Worm (Caenorhabditis elegans): ENCODE measurements around the gene aakg-1.

The aakg-1 gene

DNA sequence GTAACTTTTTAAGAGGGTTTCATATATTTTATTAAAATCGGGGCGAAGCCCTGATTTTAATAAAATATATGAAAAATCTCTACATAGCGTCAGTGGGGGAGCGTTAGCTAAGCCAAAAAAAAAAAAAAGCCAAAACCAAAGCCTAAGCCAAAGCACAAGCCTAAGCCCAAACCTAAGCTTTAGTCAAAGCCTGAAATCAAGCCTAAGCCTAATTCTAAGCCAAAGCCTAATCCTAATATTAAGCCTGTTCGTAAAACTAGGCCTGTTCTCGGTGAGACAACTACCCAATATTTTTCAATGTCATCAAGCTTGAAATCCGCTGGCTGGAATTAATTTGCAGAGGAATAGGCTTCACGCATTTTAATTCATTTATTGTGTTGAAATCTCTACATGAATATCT lies 20.4 kb upstream of the aakg-1 start:
- TF ChIP-seq efl-1 (optimal IDR thresholded peaks at IDR 0.05) (no peak), efl-1 (GFP tag; optimal IDR thresholded peaks at IDR 0.05 in 1 of 2) (peak in 1 of 2 experiments; percentile 86), C34B4.2 (tag; optimal IDR thresholded peaks at IDR 0.05) (no peak), ama-1 (optimal IDR thresholded peaks at IDR 0.05) (peak; percentile 50), fkh-8 (tag; optimal IDR thresholded peaks at IDR 0.05) (no peak)

DNA sequence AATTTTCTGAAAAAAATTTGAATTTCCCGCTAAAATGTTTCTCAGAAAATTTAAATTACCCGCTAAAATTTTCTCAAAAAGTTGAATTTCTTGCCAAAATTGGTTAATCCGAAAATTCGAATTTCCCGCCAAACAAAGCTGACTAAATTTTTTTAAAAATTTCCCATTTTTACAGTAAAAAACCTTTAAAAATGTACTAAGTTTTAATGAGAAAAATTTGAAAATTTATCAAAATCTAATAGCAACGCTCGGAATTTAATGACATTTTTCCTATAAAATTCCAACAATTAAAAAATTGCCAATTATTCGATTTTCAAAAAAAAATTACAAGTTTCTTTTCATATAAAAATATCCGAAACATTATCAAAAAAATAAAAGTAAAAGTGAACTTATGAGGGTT lies 16.7 kb upstream of the aakg-1 start:
- TF ChIP-seq lin-13 (GFP tag; optimal IDR thresholded peaks at IDR 0.05) (no peak), nhr-19 (GFP tag; conservative IDR thresholded peaks at IDR 0.05) (no peak), ceh-88 (GFP tag; IDR thresholded peaks at IDR 0.05) (no peak), tlp-1 (tag; optimal IDR thresholded peaks at IDR 0.05) (no peak)

DNA sequence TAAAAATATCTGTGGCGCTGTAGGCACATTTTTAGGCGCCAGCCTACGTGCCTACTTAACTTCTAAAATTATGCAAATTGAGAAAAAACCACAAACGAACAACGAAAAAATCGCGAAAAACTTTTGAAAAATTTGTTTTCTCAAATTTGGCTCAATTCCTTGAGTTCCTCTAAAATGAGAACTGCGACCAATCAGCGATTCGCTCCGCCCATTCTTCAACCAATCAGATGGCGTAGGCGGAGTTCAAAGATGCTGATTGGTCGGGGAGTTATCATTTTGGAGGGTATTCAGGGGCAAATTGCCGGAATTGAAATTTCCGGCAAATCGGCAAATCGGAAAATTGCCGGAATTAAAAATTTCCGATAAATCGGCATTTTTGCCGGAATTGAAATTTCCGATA lies 10.6 kb upstream of the aakg-1 start:
- TF ChIP-seq ceh-90 (tag; optimal IDR thresholded peaks at IDR 0.05) (no peak), nhr-19 (GFP tag; conservative IDR thresholded peaks at IDR 0.05) (no peak), dpl-1 (GFP tag; optimal IDR thresholded peaks at IDR 0.05) (no peak), efl-3 (GFP tag; optimal IDR thresholded peaks at IDR 0.05) (no peak), nhr-76 (tag; optimal IDR thresholded peaks at IDR 0.05) (no peak), F16B12.6 (tag; optimal IDR thresholded peaks at IDR 0.05) (no peak), tbx-2 (tag; optimal IDR thresholded peaks at IDR 0.05) (no peak), nhr-85 (tag) (no peak)

DNA sequence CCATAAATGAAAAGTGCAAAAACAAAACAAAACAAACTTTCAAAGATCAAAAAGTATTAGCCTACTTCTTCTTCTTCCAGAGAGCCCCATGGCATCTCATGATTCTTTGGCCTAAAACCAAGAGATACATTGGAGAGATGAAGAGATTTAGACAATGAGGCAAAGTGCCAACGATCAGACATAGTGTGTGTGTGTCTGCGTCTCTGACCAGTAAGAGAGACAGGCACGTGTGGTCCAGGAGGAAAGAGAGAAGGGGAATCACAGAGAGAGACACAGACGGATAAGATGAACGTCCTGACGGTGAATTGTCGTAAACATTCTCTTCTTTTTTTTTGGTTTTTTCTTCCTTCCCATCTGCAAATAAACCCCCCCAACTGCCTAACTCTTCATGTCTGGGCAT lies 8.3 kb upstream of the aakg-1 start:
- TF ChIP-seq grh-1 (GFP tag; IDR thresholded peaks at IDR 0.05) = peak; percentile 67
- TF ChIP-seq C04F5.9 (tag; optimal IDR thresholded peaks at IDR 0.05) = peak; percentile 37
- no peak for TF ChIP-seq ces-1 (GFP tag; optimal IDR thresholded peaks at IDR 0.05)
- TF ChIP-seq lin-35 (GFP tag; optimal IDR thresholded peaks at IDR 0.05) = peak; percentile 84 to 92
- peak; percentile 95 for TF ChIP-seq nhr-47 (tag; optimal IDR thresholded peaks at IDR 0.05)
- peak; percentile 91 for TF ChIP-seq unc-86 (tag; optimal IDR thresholded peaks at IDR 0.05)
- TF ChIP-seq zag-1 (tag; optimal IDR thresholded peaks at IDR 0.05) = peak; percentile 80
- peak; percentile 87 for TF ChIP-seq egl-13 (tag; optimal IDR thresholded peaks at IDR 0.05)
- no peak for TF ChIP-seq Y116A8C.19 (tag; optimal IDR thresholded peaks at IDR 0.05; ENCODE audit: borderline replicate concordance)
- peak; percentile 85 for TF ChIP-seq fos-1 (tag; optimal IDR thresholded peaks at IDR 0.05)
- no peak for TF ChIP-seq nhr-28 (tag; optimal IDR thresholded peaks at IDR 0.05)
- peak; percentile 70 for TF ChIP-seq mab-9 (GFP tag; IDR thresholded peaks at IDR 0.05)
- no peak for TF ChIP-seq tlp-1 (tag; optimal IDR thresholded peaks at IDR 0.05)
- TF ChIP-seq elt-3 (tag; optimal IDR thresholded peaks at IDR 0.05) = peak in 3 of 6 experiments; percentile 6 to 81 (median 74)
- TF ChIP-seq lin-15B (tag; optimal IDR thresholded peaks at IDR 0.05) = peak; percentile 1
- TF ChIP-seq nhr-77 (tag; optimal IDR thresholded peaks at IDR 0.05) = peak; percentile 93
- no peak for TF ChIP-seq hlh-4 (tag; optimal IDR thresholded peaks at IDR 0.05)
- TF ChIP-seq nhr-12 (tag; optimal IDR thresholded peaks at IDR 0.05) = no peak
- TF ChIP-seq nhr-85 (tag) = peak; percentile 97
- TF ChIP-seq lin-14 (GFP tag; optimal IDR thresholded peaks at IDR 0.05) = peak; percentile 100
- peak; percentile 95 for TF ChIP-seq tbx-2 (tag; optimal IDR thresholded peaks at IDR 0.05)
- no peak for TF ChIP-seq aha-1 (tag; optimal IDR thresholded peaks at IDR 0.05)
- TF ChIP-seq nhr-71 (tag; optimal IDR thresholded peaks at IDR 0.05) = peak; percentile 99
- peak; percentile 88 for TF ChIP-seq dsc-1 (tag; optimal IDR thresholded peaks at IDR 0.05)
- TF ChIP-seq unc-98 (GFP tag; IDR thresholded peaks at IDR 0.05) = peak; percentile 58; the same call in 1 of the 2 replicates
- TF ChIP-seq snpc-4 (tag; optimal IDR thresholded peaks at IDR 0.05) = peak; percentile 65
- peak; percentile 85 for TF ChIP-seq irx-1 (tag; optimal IDR thresholded peaks at IDR 0.05)
- TF ChIP-seq nhr-19 (GFP tag; conservative IDR thresholded peaks at IDR 0.05) = peak; percentile 92
- no peak for TF ChIP-seq sptf-1 (tag; optimal IDR thresholded peaks at IDR 0.05)
- no peak for TF ChIP-seq nhr-76 (tag; optimal IDR thresholded peaks at IDR 0.05)
- TF ChIP-seq rnt-1 (tag; optimal IDR thresholded peaks at IDR 0.05) = peak; percentile 94
- peak; percentile 15 for TF ChIP-seq ama-1 (optimal IDR thresholded peaks at IDR 0.05)
- peak; percentile 44 for TF ChIP-seq ceh-8 (GFP tag; optimal IDR thresholded peaks at IDR 0.05)
- peak; percentile 30 for TF ChIP-seq fkh-4 (tag; optimal IDR thresholded peaks at IDR 0.05; ENCODE audit: borderline replicate concordance)
- peak; percentile 67; the same call in 1 of the 2 replicates for TF ChIP-seq ceh-88 (GFP tag; IDR thresholded peaks at IDR 0.05)
- peak; percentile 94 for TF ChIP-seq fkh-8 (tag; optimal IDR thresholded peaks at IDR 0.05)
- TF ChIP-seq lin-13 (GFP tag; optimal IDR thresholded peaks at IDR 0.05) = peak; percentile 88
- peak; percentile 94 for TF ChIP-seq ztf-4 (tag; optimal IDR thresholded peaks at IDR 0.05)
- TF ChIP-seq hlh-17 (GFP tag; optimal IDR thresholded peaks at IDR 0.05; ENCODE audit: borderline replicate concordance) = no peak
- TF ChIP-seq lsy-2 (tag; optimal IDR thresholded peaks at IDR 0.05) = peak; percentile 93 to 96

Data from whole organism, L1 larva.